Worm (Caenorhabditis elegans): ENCODE data around the gene F08F1.9.

- TF ChIP-seq rec-8 (tag; optimal IDR thresholded peaks at IDR 0.05) (no peak), lin-54 (GFP tag; optimal IDR thresholded peaks at IDR 0.05) (no peak), dpl-1 (GFP tag; optimal IDR thresholded peaks at IDR 0.05) (no peak), ceh-40 (GFP tag; IDR thresholded peaks at IDR 0.05) (no peak), B0261.1 (tag; optimal IDR thresholded peaks at IDR 0.05) (no peak), nhr-90 (tag; optimal IDR thresholded peaks at IDR 0.05) (no peak), attf-6 (GFP tag; IDR thresholded peaks at IDR 0.05) (no peak), ceh-58 (GFP tag; IDR thresholded peaks at IDR 0.05) (no peak)
These were observed 49.1 kb upstream of the F08F1.9 start for ce11 chrX:8459789-8460188.
